Fruit fly (Drosophila melanogaster) S2 (cell line): Measurements from ENCODE around the gene CG42816.

Experiments
- CG8478 ChIP-seq: fragments of >200 bp; optimal IDR thresholded peaks from 2 replicates; lab custom pipeline; 2018
- CTCF ChIP-seq, 2 experiments: fragments of >200 bp; optimal IDR thresholded peaks; 2 replicates each; lab custom pipeline; 2018

DNA sequence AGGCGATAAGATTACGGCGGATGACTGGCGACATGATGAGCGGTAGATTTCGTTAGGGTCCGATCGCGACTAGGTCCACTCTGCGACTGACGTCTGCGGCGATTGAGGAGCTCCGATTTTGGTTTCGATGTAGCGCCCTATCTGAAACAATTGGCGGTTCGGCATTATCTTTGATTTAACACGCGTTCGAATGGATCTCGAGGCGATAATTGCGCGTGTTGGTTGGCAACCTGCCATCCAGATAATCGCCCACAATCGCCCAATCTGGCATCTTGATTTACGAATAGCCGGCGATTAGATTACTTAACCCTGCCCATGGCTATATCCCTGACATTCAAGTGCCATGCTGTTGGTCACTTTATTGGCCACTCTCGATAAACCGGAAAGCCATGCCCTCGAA lies 43.1 kb downstream of the CG42816 start:
- TF ChIP-seq CG8478 (lab: Kevin White, UChicago) (no peak), CTCF (optimal IDR thresholded peaks at IDR 0.05; lab: Kevin White, UChicago) (no peak)
